Worm (Caenorhabditis elegans) whole organism, young adult: ENCODE data around the gene F54H12.5.

Source experiments
- C17E4.6 ChIP-seq: fragments of 200-800 bp; sonication (Bioruptor generic); IDR thresholded peaks from 2 replicates; pipeline ENCODE4 v1.3.6; 2022; ENCODE audit warnings: missing genetic modification reagents, missing genetic modification characterization, missing compliant biosample characterization
- F23B12.7 ChIP-seq: sonication (generic microtip); optimal IDR thresholded peaks from 2 replicates; lab custom pipeline; 2017; ENCODE audit warnings: missing genetic modification characterization, mild to moderate bottlenecking, missing compliant biosample characterization, antibody characterized with exemption, moderate library complexity; ENCODE audit not compliant: insufficient read depth
- F37B4.10 ChIP-seq: fragments of 200-800 bp; sonication (Bioruptor generic); IDR thresholded peaks from 2 replicates; pipeline ENCODE4 v1.3.6; 2022; ENCODE audit warnings: missing genetic modification characterization, missing compliant biosample characterization
- F52B5.7 ChIP-seq: sonication (generic microtip); optimal IDR thresholded peaks from 2 replicates; lab custom pipeline; 2016; ENCODE audit warnings: mild to moderate bottlenecking, missing genetic modification characterization, missing compliant biosample characterization
- K11D2.4 ChIP-seq: fragments of 200-800 bp; sonication (Bioruptor generic); IDR thresholded peaks from 2 replicates; pipeline ENCODE4 v1.3.6; 2022; ENCODE audit warnings: missing genetic modification reagents, missing genetic modification characterization, missing compliant biosample characterization
- Y56A3A.18 ChIP-seq: fragments of 200-800 bp; sonication (Bioruptor generic); IDR thresholded peaks from 2 replicates; pipeline ENCODE4 v1.3.6; 2022; ENCODE audit warnings: missing genetic modification reagents, missing genetic modification characterization, missing compliant biosample characterization
- Y67H2A.10 ChIP-seq: fragments of 200-800 bp; sonication (Bioruptor generic); conservative IDR thresholded peaks from 2 replicates; pipeline ENCODE4 v1.3.6; 2022; ENCODE audit warnings: missing genetic modification reagents, missing genetic modification characterization, missing compliant biosample characterization
- Y79H2A.3 ChIP-seq: fragments of 200-800 bp; sonication (Bioruptor generic); conservative IDR thresholded peaks from 2 replicates; pipeline ENCODE4 v1.3.6; 2022; ENCODE audit warnings: missing genetic modification reagents, missing genetic modification characterization, missing compliant biosample characterization
- attf-3 ChIP-seq: fragments of 200-800 bp; sonication (Bioruptor generic); conservative IDR thresholded peaks from 2 replicates; pipeline ENCODE4 v1.3.6; 2022; ENCODE audit warnings: missing genetic modification reagents, missing genetic modification characterization, missing compliant biosample characterization
- attf-5 ChIP-seq: fragments of 200-800 bp; sonication (Bioruptor generic); optimal IDR thresholded peaks from 2 replicates; lab custom pipeline; 2018; ENCODE audit warnings: mild to moderate bottlenecking, missing genetic modification characterization, missing compliant biosample characterization
- attf-6 ChIP-seq: fragments of 200-800 bp; sonication (Bioruptor generic); IDR thresholded peaks from 2 replicates; pipeline ENCODE4 v1.3.6; 2022; ENCODE audit warnings: missing genetic modification reagents, missing genetic modification characterization, missing compliant biosample characterization
- cebp-1 ChIP-seq, 2 experiments: fragments of 200-800 bp in 1 of 2; sonication (Bioruptor generic) in 1 of 2; sonication (generic microtip) in 1 of 2; IDR thresholded peaks in 1 of 2; optimal IDR thresholded peaks in 1 of 2; 2 replicates each; pipeline versions ENCODE4 v1.3.6 to Lab custom; 2017 to 2022; ENCODE audit warnings: missing compliant biosample characterization in 2 of 2, missing genetic modification characterization in 2 of 2, mild to moderate bottlenecking in 1 of 2, missing genetic modification reagents in 1 of 2, moderate library complexity in 1 of 2
- ceh-100 ChIP-seq: fragments of 200-800 bp; sonication (Bioruptor generic); IDR thresholded peaks from 2 replicates; pipeline ENCODE4 v1.3.6; 2022; ENCODE audit warnings: missing genetic modification reagents, missing genetic modification characterization, missing compliant biosample characterization
- ceh-40 ChIP-seq: fragments of 200-800 bp; sonication (Bioruptor generic); IDR thresholded peaks from 2 replicates; pipeline ENCODE4 v1.3.6; 2022; ENCODE audit warnings: missing genetic modification characterization, missing compliant biosample characterization
- ceh-58 ChIP-seq: fragments of 200-800 bp; sonication (Bioruptor generic); IDR thresholded peaks from 2 replicates; pipeline ENCODE4 v1.3.6; 2022; ENCODE audit warnings: missing genetic modification characterization, missing compliant biosample characterization
- chd-7 ChIP-seq: sonication (generic microtip); optimal IDR thresholded peaks from 2 replicates; lab custom pipeline; 2016; ENCODE audit warnings: mild to moderate bottlenecking, missing genetic modification characterization, moderate library complexity, missing compliant biosample characterization
- dpl-1 ChIP-seq: fragments of 150-350 bp; optimal IDR thresholded peaks from 2 replicates; lab custom pipeline; 2014; ENCODE audit warnings: missing biosample characterization, missing genetic modification reagents, missing genetic modification characterization
- efl-1 ChIP-seq: fragments of 150-350 bp; optimal IDR thresholded peaks from 2 replicates; lab custom pipeline; 2014; ENCODE audit warnings: missing biosample characterization, missing genetic modification reagents, missing genetic modification characterization
- egl-44 ChIP-seq: fragments of 200-800 bp; sonication (Bioruptor generic); IDR thresholded peaks from 2 replicates; pipeline ENCODE4 v1.3.6; 2022; ENCODE audit warnings: missing genetic modification reagents, missing genetic modification characterization, missing compliant biosample characterization
- fkh-3 ChIP-seq: sonication (generic microtip); optimal IDR thresholded peaks from 2 replicates; lab custom pipeline; 2016; ENCODE audit warnings: mild to moderate bottlenecking, missing genetic modification characterization, missing compliant biosample characterization
- hmg-1.2 ChIP-seq: fragments of 200-800 bp; sonication (Bioruptor generic); IDR thresholded peaks from 2 replicates; pipeline ENCODE4 v1.3.6; 2022; ENCODE audit warnings: missing genetic modification reagents, missing genetic modification characterization, missing compliant biosample characterization
- lin-35 ChIP-seq, 3 experiments: fragments of 150-350 bp in 2 of 3; sonication (generic microtip) in 1 of 3; optimal IDR thresholded peaks; 2 replicates each; lab custom pipeline; 2014 to 2018; ENCODE audit warnings: missing biosample characterization in 3 of 3, missing genetic modification characterization in 3 of 3, missing genetic modification reagents in 3 of 3
- lin-54 ChIP-seq: fragments of 200-800 bp; sonication (Bioruptor generic); optimal IDR thresholded peaks from 2 replicates; lab custom pipeline; 2018; ENCODE audit warnings: mild to moderate bottlenecking, missing genetic modification characterization, missing compliant biosample characterization
- lsl-1 ChIP-seq: fragments of 200-800 bp; sonication (Bioruptor generic); optimal IDR thresholded peaks from 2 replicates; lab custom pipeline; 2018; ENCODE audit warnings: mild to moderate bottlenecking, missing genetic modification characterization, moderate library complexity, missing compliant biosample characterization
- mcd-1 ChIP-seq: fragments of 200-800 bp; sonication (Bioruptor generic); IDR thresholded peaks from 2 replicates; pipeline ENCODE4 v1.3.6; 2022; ENCODE audit warnings: missing genetic modification reagents, missing genetic modification characterization, missing compliant biosample characterization
- mxl-1 ChIP-seq: sonication (generic microtip); optimal IDR thresholded peaks from 2 replicates; lab custom pipeline; 2016; ENCODE audit warnings: missing genetic modification characterization, missing compliant biosample characterization
- nfya-1 ChIP-seq: sonication (generic microtip); optimal IDR thresholded peaks from 2 replicates; lab custom pipeline; 2017; ENCODE audit warnings: antibody characterized with exemption, missing compliant biosample characterization, missing genetic modification characterization, borderline replicate concordance; ENCODE audit not compliant: insufficient read depth
- nhr-27 ChIP-seq: fragments of 200-800 bp; sonication (Bioruptor generic); optimal IDR thresholded peaks from 2 replicates; lab custom pipeline; 2018; ENCODE audit warnings: mild to moderate bottlenecking, missing genetic modification characterization, moderate library complexity, missing compliant biosample characterization
- nhr-80 ChIP-seq: sonication (generic microtip); optimal IDR thresholded peaks from 2 replicates; lab custom pipeline; 2016; ENCODE audit warnings: missing genetic modification characterization, missing compliant biosample characterization
- snpc-1.1 ChIP-seq: sonication (generic microtip); optimal IDR thresholded peaks from 2 replicates; lab custom pipeline; 2017; ENCODE audit warnings: missing genetic modification characterization, mild to moderate bottlenecking, missing compliant biosample characterization, antibody characterized with exemption, moderate library complexity, missing genotype, missing genetic modification reagents; ENCODE audit not compliant: insufficient read depth
- ztf-25 ChIP-seq: fragments of 200-800 bp; sonication (Bioruptor generic); IDR thresholded peaks from 2 replicates; pipeline ENCODE4 v1.3.6; 2022; ENCODE audit warnings: missing genetic modification reagents, missing genetic modification characterization, missing compliant biosample characterization

F54H12.5 gene

ce11 chrIII:7947677-7948076 is 24.3 kb downstream of the F54H12.5 start (continued):
- TF ChIP-seq hmg-1.2 (GFP tag; lab: Robert Waterston, UW) (no peak), Y56A3A.18 (no peak), attf-6 (GFP tag; lab: Robert Waterston, UW) (no peak)

DNA sequence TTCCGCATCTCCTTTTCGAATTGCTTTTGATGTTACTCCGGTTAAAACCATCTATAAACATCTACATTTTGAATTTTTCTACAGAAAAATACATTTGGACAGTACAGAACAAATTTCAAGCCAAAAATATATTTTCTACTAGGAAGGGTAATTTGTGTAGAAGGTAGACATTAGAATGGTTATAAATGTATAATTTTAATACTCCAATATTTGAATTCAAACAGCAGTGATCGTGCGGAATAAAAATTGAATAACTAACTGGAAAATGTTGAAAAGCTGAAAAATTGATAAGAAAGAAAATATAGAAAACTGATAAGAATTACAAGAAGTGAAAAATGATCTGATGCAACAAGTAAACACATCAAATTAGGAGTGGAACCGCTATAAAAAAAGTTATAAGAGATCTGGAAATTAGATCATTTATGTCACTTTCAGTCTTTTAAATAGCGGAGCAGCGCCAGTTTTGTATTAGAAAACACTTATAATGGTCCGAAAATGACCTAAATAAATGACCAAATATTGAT is 24.9 kb downstream of the F54H12.5 start, which contains the start of gene gsto-1:
TSS of gene gsto-1 (minus strand) at position 51 of the 524 bp plus-strand sequence.
- TF ChIP-seq chd-7 (no peak), nhr-80 (peak; percentile 19), snpc-1.1 (tag; lab: Kevin White, UChicago) (no peak)

- TF ChIP-seq Y67H2A.10 (no peak), mxl-1 (no peak), ceh-100 (GFP tag; lab: Robert Waterston, UW) (no peak)
Measured at ce11 chrIII:7941417-7941816, 30.5 kb downstream of the F54H12.5 start, which contains the start of gene kle-2. Gene kle-2 (plus strand): TSS chrIII:7941717.

DNA sequence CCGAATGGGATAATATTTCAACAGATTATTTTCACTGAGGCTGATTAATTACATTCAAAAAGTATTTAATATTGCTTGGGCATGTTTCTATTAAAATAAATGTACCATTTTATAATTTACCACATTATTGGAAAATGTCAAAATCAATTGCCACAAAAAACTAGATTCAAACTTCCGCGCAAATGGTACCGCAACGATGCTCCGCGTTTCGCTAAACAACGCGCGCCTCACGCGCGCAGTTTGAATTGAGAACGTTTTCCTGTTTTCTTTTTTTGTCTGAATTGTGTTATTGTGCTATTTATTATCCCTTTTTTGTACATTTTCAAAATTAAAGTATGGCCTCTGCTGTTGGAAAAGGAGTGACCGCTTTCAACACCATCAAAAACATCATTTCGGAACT is 31.1 kb downstream of the F54H12.5 start, which contains the start of gene C29E4.12:
TSS of gene C29E4.12 (plus strand) at position 333 of the 400 bp plus-strand sequence.
- TF ChIP-seq dpl-1 (GFP tag; lab: Kevin White, UChicago) (peak; percentile 65), attf-3 (peak; percentile 99), F37B4.10 (no peak), efl-1 (peak; percentile 78), Y79H2A.3 (no peak), lin-35 (GFP tag; optimal IDR thresholded peaks at IDR 0.05; lab: Kevin White, UChicago) (peak in 1 of 3 experiments; percentile 90), lin-54 (GFP tag; lab: Kevin White, UChicago) (peak; percentile 94), ztf-25 (GFP tag; lab: Robert Waterston, UW) (no peak), F23B12.7 (peak; percentile 12), ceh-58 (no peak), lsl-1 (GFP tag; lab: Kevin White, UChicago) (peak; percentile 5), nfya-1 (tag; lab: Kevin White, UChicago) (no peak), attf-5 (GFP tag; lab: Kevin White, UChicago) (peak; percentile 74), mcd-1 (GFP tag; lab: Robert Waterston, UW) (peak; percentile 58), nhr-27 (tag; lab: Kevin White, UChicago) (no peak), C17E4.6 (GFP tag; lab: Robert Waterston, UW) (no peak)

DNA sequence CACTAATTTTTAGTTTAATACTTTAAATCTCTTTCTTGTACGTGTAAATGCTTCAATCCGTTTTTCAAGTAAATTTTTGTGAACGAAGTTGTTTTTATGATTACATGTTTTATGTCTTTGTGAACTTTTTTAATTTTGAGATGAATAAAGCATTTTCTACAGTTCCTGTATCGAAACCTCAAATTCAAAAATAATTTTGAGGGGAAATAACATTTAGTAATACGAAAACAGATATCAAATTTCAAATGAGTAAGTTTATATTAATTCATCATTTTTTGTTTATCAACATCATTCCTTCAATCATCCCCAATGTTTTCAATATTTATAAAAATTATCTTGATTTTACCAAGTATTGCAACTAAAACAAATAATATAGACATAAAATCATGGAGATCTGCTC is 34.4 kb downstream of the F54H12.5 start, which contains the start of gene C29E4.10:
TSS of gene C29E4.10 (plus strand) at position 301 of the 400 bp plus-strand sequence.
- TF ChIP-seq fkh-3 (tag; lab: Kevin White, UChicago) (no peak), K11D2.4 (no peak), ceh-40 (GFP tag; lab: Robert Waterston, UW) (no peak), F52B5.7 (no peak)
- TF ChIP-seq, all 124 proteins: peak for 0

DNA sequence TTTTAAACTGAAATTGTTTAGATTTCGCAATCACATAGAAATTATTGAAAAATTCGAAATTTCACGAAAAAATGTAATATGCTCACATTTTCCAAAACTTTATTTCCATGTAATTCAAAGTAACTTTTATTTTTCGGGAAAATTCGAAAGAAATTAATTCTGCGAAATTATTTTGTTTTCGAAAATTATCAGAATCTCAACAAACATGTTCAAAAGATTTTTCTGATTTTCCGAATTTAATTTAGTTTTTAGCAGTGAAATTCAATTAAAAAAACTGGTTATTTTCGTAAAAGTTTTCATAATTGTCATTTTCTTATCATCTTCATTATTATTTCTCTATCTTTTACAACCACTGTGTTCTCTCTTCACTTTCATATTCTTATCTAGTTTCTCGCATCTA is 38.7 kb downstream of the F54H12.5 start, which contains the start of gene ran-2:
TSS of gene ran-2 (plus strand) at position 301 of the 400 bp plus-strand sequence.
- no peak for TF ChIP-seq cebp-1 (GFP tag; IDR thresholded peaks at IDR 0.05; lab: Robert Waterston, UW)
- peak; percentile 85 for TF ChIP-seq cebp-1 (tag; optimal IDR thresholded peaks at IDR 0.05; lab: Kevin White, UChicago)
- no peak for TF ChIP-seq egl-44 (GFP tag; lab: Robert Waterston, UW)
